Worm (Caenorhabditis elegans) whole organism, L2 larva: ENCODE results near the gene C01G10.1.

Source experiments
- alr-1 ChIP-seq: fragments of 150-350 bp; optimal IDR thresholded peaks from 2 replicates; lab custom pipeline; 2014; ENCODE audit warnings: missing biosample characterization, missing genetic modification characterization
- ceh-16 ChIP-seq: fragments of 150-350 bp; optimal IDR thresholded peaks from 2 replicates; lab custom pipeline; 2014; ENCODE audit warnings: missing biosample characterization, missing genetic modification characterization
- fos-1 ChIP-seq: fragments of 150-350 bp; optimal IDR thresholded peaks from 2 replicates; lab custom pipeline; 2014; ENCODE audit warnings: missing biosample characterization, missing genetic modification characterization
- lin-39 ChIP-seq: fragments of 150-350 bp; optimal IDR thresholded peaks from 2 replicates; lab custom pipeline; 2014; ENCODE audit warnings: missing biosample characterization, missing genetic modification reagents, missing genetic modification characterization
- mdl-1 ChIP-seq, 2 experiments: fragments of 150-350 bp in 1 of 2; sonication (generic microtip) in 1 of 2; optimal IDR thresholded peaks; 2 replicates each; lab custom pipeline; 2017; ENCODE audit warnings: missing biosample characterization in 2 of 2, missing genetic modification characterization in 2 of 2
- nhr-25 ChIP-seq: fragments of 150-350 bp; sonication (generic microtip); optimal IDR thresholded peaks from 3 replicates; lab custom pipeline; 2014; ENCODE audit warnings: missing biosample characterization, missing genetic modification characterization
- nhr-77 ChIP-seq: fragments of 150-350 bp; optimal IDR thresholded peaks from 2 replicates; lab custom pipeline; 2014; ENCODE audit warnings: missing biosample characterization, missing genetic modification characterization
- unc-39 ChIP-seq: fragments of 150-350 bp; optimal IDR thresholded peaks from 2 replicates; lab custom pipeline; 2014; ENCODE audit warnings: missing biosample characterization, missing genetic modification characterization
- unc-55 ChIP-seq: fragments of 150-350 bp; sonication (generic microtip); optimal IDR thresholded peaks from 3 replicates; lab custom pipeline; 2014; ENCODE audit warnings: missing biosample characterization, missing genetic modification reagents, missing genetic modification characterization
- zag-1 ChIP-seq: fragments of 150-350 bp; optimal IDR thresholded peaks from 2 replicates; lab custom pipeline; 2014; ENCODE audit warnings: missing biosample characterization, missing genetic modification characterization

DNA sequence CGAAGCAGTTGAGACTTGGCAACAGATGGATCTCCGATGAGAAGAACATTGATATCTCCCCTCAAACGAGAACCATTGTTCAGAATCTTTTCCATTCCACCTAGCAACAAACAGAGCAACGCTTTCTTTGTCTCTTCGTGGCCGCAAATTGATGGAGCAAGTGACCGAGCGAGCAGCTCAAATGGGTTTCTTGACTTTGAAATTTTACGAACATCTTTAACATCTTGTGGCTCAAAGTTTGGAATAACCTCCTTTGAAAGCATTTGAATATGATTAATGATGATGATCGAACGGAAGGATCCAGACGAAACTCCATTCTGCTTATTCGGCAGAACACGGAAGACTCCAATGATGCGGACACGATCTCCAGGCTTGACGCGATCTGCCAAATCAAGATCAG is 41.1 kb upstream of the C01G10.1 start:
- TF ChIP-seq fos-1 (tag; lab: Kevin White, UChicago) (no peak), unc-55 (no peak), unc-39 (no peak), nhr-25 (no peak), alr-1 (tag; lab: Kevin White, UChicago) (no peak), ceh-16 (no peak), nhr-77 (no peak), zag-1 (no peak), mdl-1 (tag; optimal IDR thresholded peaks at IDR 0.05; lab: Kevin White, UChicago) (no peak), lin-39 (tag; lab: Kevin White, UChicago) (no peak)
